Fruit fly (Drosophila melanogaster) whole organism, embryonic: ENCODE measurements around the gene Alh.

Source experiments
- Antp ChIP-seq: fragments of 200-800 bp; sonication (Bioruptor generic); optimal IDR thresholded peaks from 3 replicates; lab custom pipeline; 2016; ENCODE audit warnings: missing biosample characterization, missing genetic modification characterization
- CG10431 ChIP-seq: fragments of 200-800 bp; sonication (Bioruptor generic); optimal IDR thresholded peaks from 3 replicates; lab custom pipeline; 2018; ENCODE audit warnings: missing biosample characterization, mild to moderate bottlenecking, missing genetic modification characterization
- CG11247 ChIP-seq: fragments of 200-800 bp; sonication (Bioruptor generic); IDR thresholded peaks from 2 replicates; pipeline ENCODE4 v1.3.6; 2022; ENCODE audit warnings: missing biosample characterization, missing genetic modification characterization
- CG12219 ChIP-seq: fragments of 200-800 bp; sonication (Bioruptor generic); optimal IDR thresholded peaks from 3 replicates; lab custom pipeline; 2018; ENCODE audit warnings: missing biosample characterization, mild to moderate bottlenecking, missing genetic modification characterization
- CG12659 ChIP-seq: fragments of 200-800 bp; sonication (Bioruptor generic); optimal IDR thresholded peaks from 3 replicates; lab custom pipeline; 2017; ENCODE audit warnings: mild to moderate bottlenecking, missing biosample characterization, missing genetic modification reagents, missing genetic modification characterization
- CG14050 ChIP-seq: fragments of 200-800 bp; sonication (Bioruptor generic); IDR thresholded peaks from 3 replicates; pipeline ENCODE4 v1.3.6; 2022; ENCODE audit warnings: missing biosample characterization, missing genetic modification characterization
- CG14860 ChIP-seq: fragments of 200-800 bp; sonication (Bioruptor generic); IDR thresholded peaks from 3 replicates; pipeline ENCODE4 v1.3.6; 2022; ENCODE audit warnings: missing biosample characterization, missing genetic modification characterization; ENCODE audit not compliant: partially characterized antibody
- CG1529 ChIP-seq: fragments of 200-800 bp; sonication (Bioruptor generic); optimal IDR thresholded peaks from 3 replicates; lab custom pipeline; 2018; ENCODE audit warnings: missing biosample characterization, missing genetic modification characterization
- CG18011 ChIP-seq: fragments of 200-800 bp; sonication (Bioruptor generic); optimal IDR thresholded peaks from 2 replicates; lab custom pipeline; 2017; ENCODE audit warnings: missing biosample characterization, missing genetic modification characterization, mild to moderate bottlenecking, moderate library complexity, missing genotype
- CG18764 ChIP-seq: fragments of 200-800 bp; sonication (Bioruptor generic); optimal IDR thresholded peaks from 3 replicates; lab custom pipeline; 2016; ENCODE audit warnings: missing biosample characterization, missing genetic modification characterization
- CG2199 ChIP-seq: fragments of 200-800 bp; sonication (Bioruptor generic); IDR thresholded peaks from 3 replicates; pipeline ENCODE4 v1.3.6; 2022; ENCODE audit warnings: missing biosample characterization, missing genetic modification characterization
- CG6683 ChIP-seq: fragments of 200-800 bp; sonication (Bioruptor generic); optimal IDR thresholded peaks from 2 replicates; lab custom pipeline; 2017; ENCODE audit warnings: missing biosample characterization, mild to moderate bottlenecking, missing genetic modification characterization, missing genetic modification reagents
- E2f1 ChIP-seq: fragments of 200-800 bp; sonication (Bioruptor generic); IDR thresholded peaks from 2 replicates; pipeline ENCODE4 v1.3.6; 2022; ENCODE audit warnings: missing biosample characterization, missing genetic modification characterization
- Eip74EF ChIP-seq, 2 experiments: fragments of 200-800 bp in 1 of 2; fragments of >200 bp in 1 of 2; sonication (Bioruptor generic) in 1 of 2; optimal IDR thresholded peaks; 2 replicates each; lab custom pipeline; 2017 to 2019; ENCODE audit warnings: missing biosample characterization in 2 of 2, missing genetic modification characterization in 2 of 2, mild to moderate bottlenecking in 1 of 2, moderate library complexity in 1 of 2
- Ets97D ChIP-seq: fragments of 200-800 bp; sonication (Bioruptor generic); optimal IDR thresholded peaks from 3 replicates; lab custom pipeline; 2016; ENCODE audit warnings: missing biosample characterization, missing genetic modification characterization
- H15 ChIP-seq: fragments of 200-800 bp; sonication (Bioruptor generic); IDR thresholded peaks from 3 replicates; pipeline ENCODE4 v1.3.6; 2022; ENCODE audit warnings: missing biosample characterization, missing genetic modification characterization
- HHEX ChIP-seq: fragments of 200-800 bp; sonication (Bioruptor generic); optimal IDR thresholded peaks from 3 replicates; lab custom pipeline; 2017; ENCODE audit warnings: missing biosample characterization, mild to moderate bottlenecking, missing genetic modification characterization, missing genetic modification reagents
- HLH3B ChIP-seq: fragments of 200-800 bp; sonication (Bioruptor generic); IDR thresholded peaks from 2 replicates; pipeline ENCODE4 v1.3.6; 2022; ENCODE audit warnings: missing biosample characterization, missing genetic modification characterization
- Hey ChIP-seq: fragments of 200-800 bp; sonication (Bioruptor generic); optimal IDR thresholded peaks from 3 replicates; lab custom pipeline; 2018; ENCODE audit warnings: missing biosample characterization, mild to moderate bottlenecking, missing genetic modification characterization
- Hmx ChIP-seq: fragments of 200-800 bp; sonication (Bioruptor generic); optimal IDR thresholded peaks from 2 replicates; lab custom pipeline; 2016; ENCODE audit warnings: missing biosample characterization, missing genetic modification characterization
- Hr51 ChIP-seq, 2 experiments: fragments of 200-800 bp; sonication (Bioruptor generic); optimal IDR thresholded peaks; 2 replicates in 1 of 2; 3 replicates in 1 of 2; lab custom pipeline; 2016 to 2018; ENCODE audit warnings: missing biosample characterization in 2 of 2, missing genetic modification characterization in 2 of 2, mild to moderate bottlenecking in 1 of 2, moderate library complexity in 1 of 2
- Neu2 ChIP-seq: fragments of 200-800 bp; sonication (Bioruptor generic); optimal IDR thresholded peaks from 3 replicates; lab custom pipeline; 2016; ENCODE audit warnings: missing biosample characterization, missing genetic modification characterization, borderline replicate concordance
- Sin3A ChIP-seq: fragments of >200 bp; optimal IDR thresholded peaks from 2 replicates; lab custom pipeline; 2018
- Sry-β ChIP-seq: fragments of 200-800 bp; sonication (Bioruptor generic); optimal IDR thresholded peaks from 2 replicates; lab custom pipeline; 2018; ENCODE audit warnings: missing biosample characterization, mild to moderate bottlenecking, missing genetic modification characterization, moderate library complexity
- Taf1 ChIP-seq: fragments of 200-800 bp; sonication (Bioruptor generic); IDR thresholded peaks from 2 replicates; pipeline ENCODE4 v1.3.6; 2022; ENCODE audit warnings: missing biosample characterization, missing genetic modification characterization
- ab ChIP-seq: fragments of 200-800 bp; sonication (Bioruptor generic); optimal IDR thresholded peaks from 2 replicates; lab custom pipeline; 2016; ENCODE audit warnings: missing biosample characterization, missing genetic modification characterization
- abd-A ChIP-seq: fragments of 200-800 bp; sonication (Bioruptor generic); optimal IDR thresholded peaks from 3 replicates; lab custom pipeline; 2019; ENCODE audit warnings: missing biosample characterization, mild to moderate bottlenecking, missing genetic modification characterization, moderate library complexity
- ac ChIP-seq: fragments of 200-800 bp; sonication (Bioruptor generic); optimal IDR thresholded peaks from 3 replicates; lab custom pipeline; 2017; ENCODE audit warnings: missing biosample characterization, mild to moderate bottlenecking, missing genetic modification characterization
- amos ChIP-seq: fragments of 200-800 bp; sonication (Bioruptor generic); IDR thresholded peaks from 2 replicates; pipeline ENCODE4 v1.3.6; 2022; ENCODE audit warnings: missing biosample characterization, missing genetic modification characterization; ENCODE audit not compliant: partially characterized antibody
- ash1 ChIP-seq: fragments of 200-800 bp; sonication (Bioruptor generic); optimal IDR thresholded peaks from 2 replicates; lab custom pipeline; 2018; ENCODE audit warnings: missing biosample characterization, mild to moderate bottlenecking, missing genetic modification characterization
- az2 ChIP-seq: fragments of 200-800 bp; sonication (Bioruptor generic); optimal IDR thresholded peaks from 3 replicates; lab custom pipeline; 2016; ENCODE audit warnings: missing biosample characterization, missing genetic modification characterization
- bcd ChIP-seq: fragments of 200-800 bp; sonication (Bioruptor generic); optimal IDR thresholded peaks from 2 replicates; lab custom pipeline; 2017; ENCODE audit warnings: missing biosample characterization, mild to moderate bottlenecking, missing genetic modification characterization
- chn ChIP-seq: fragments of 200-800 bp; sonication (Bioruptor generic); optimal IDR thresholded peaks from 2 replicates; lab custom pipeline; 2016; ENCODE audit warnings: missing biosample characterization, missing genetic modification characterization
- ci ChIP-seq: fragments of 200-800 bp; sonication (Bioruptor generic); IDR thresholded peaks from 3 replicates; pipeline ENCODE4 v1.3.6; 2022; ENCODE audit warnings: missing biosample characterization, missing genetic modification characterization
- corto ChIP-seq: fragments of 200-800 bp; sonication (Bioruptor generic); optimal IDR thresholded peaks from 2 replicates; lab custom pipeline; 2016; ENCODE audit warnings: missing biosample characterization, mild to moderate bottlenecking, missing genetic modification characterization, moderate library complexity
- croc ChIP-seq: fragments of 200-800 bp; sonication (Bioruptor generic); conservative IDR thresholded peaks from 3 replicates; pipeline ENCODE4 v1.3.6; 2022; ENCODE audit warnings: missing biosample characterization, missing genetic modification characterization
- dati ChIP-seq: fragments of 200-800 bp; sonication (Bioruptor generic); IDR thresholded peaks from 2 replicates; pipeline ENCODE4 v1.3.6; 2022; ENCODE audit warnings: missing biosample characterization, missing genetic modification characterization
- ems ChIP-seq: fragments of 200-800 bp; sonication (Bioruptor generic); optimal IDR thresholded peaks from 3 replicates; lab custom pipeline; 2016; ENCODE audit warnings: missing biosample characterization, missing genetic modification characterization
- eve ChIP-seq, 2 experiments: fragments of >200 bp; optimal IDR thresholded peaks; 2 replicates each; lab custom pipeline; 2017; ENCODE audit warnings: missing biosample characterization in 2 of 2, missing genetic modification characterization in 2 of 2
- fd102C ChIP-seq: fragments of 200-800 bp; sonication (Bioruptor generic); optimal IDR thresholded peaks from 2 replicates; lab custom pipeline; 2018; ENCODE audit warnings: missing biosample characterization, mild to moderate bottlenecking, missing genetic modification characterization, moderate library complexity
- grau ChIP-seq: fragments of 200-800 bp; optimal IDR thresholded peaks from 3 replicates; lab custom pipeline; 2019; ENCODE audit warnings: missing biosample characterization, mild to moderate bottlenecking, missing genetic modification characterization, moderate library complexity
- maf-S ChIP-seq: fragments of 200-800 bp; sonication (Bioruptor generic); optimal IDR thresholded peaks from 2 replicates; lab custom pipeline; 2016; ENCODE audit warnings: missing biosample characterization, missing genetic modification characterization
- oc ChIP-seq: fragments of 200-800 bp; sonication (Bioruptor generic); optimal IDR thresholded peaks from 2 replicates; lab custom pipeline; 2018; ENCODE audit warnings: missing biosample characterization, mild to moderate bottlenecking, missing genetic modification characterization, moderate library complexity
- seq ChIP-seq: fragments of 200-800 bp; sonication (Bioruptor generic); IDR thresholded peaks from 2 replicates; pipeline ENCODE4 v1.3.6; 2022; ENCODE audit warnings: missing biosample characterization, missing genetic modification characterization
- slou ChIP-seq: fragments of 200-800 bp; sonication (Bioruptor generic); optimal IDR thresholded peaks from 3 replicates; lab custom pipeline; 2016; ENCODE audit warnings: missing biosample characterization, missing genetic modification characterization
- sob ChIP-seq: fragments of 200-800 bp; sonication (Bioruptor generic); IDR thresholded peaks from 2 replicates; pipeline ENCODE4 v1.3.6; 2022; ENCODE audit warnings: missing biosample characterization, missing genetic modification characterization
- stwl ChIP-seq: fragments of 200-800 bp; sonication (Bioruptor generic); optimal IDR thresholded peaks from 3 replicates; lab custom pipeline; 2018; ENCODE audit warnings: missing biosample characterization, mild to moderate bottlenecking, missing genetic modification characterization, moderate library complexity
- vnd ChIP-seq: fragments of 200-800 bp; sonication (Bioruptor generic); IDR thresholded peaks from 3 replicates; pipeline ENCODE4 v1.3.6; 2022; ENCODE audit warnings: missing biosample characterization, missing genetic modification characterization; ENCODE audit not compliant: partially characterized antibody
- z ChIP-seq: fragments of 200-800 bp; sonication (Bioruptor generic); IDR thresholded peaks from 3 replicates; pipeline ENCODE4 v1.3.6; 2022; ENCODE audit warnings: missing biosample characterization, missing genetic modification characterization
- zen ChIP-seq: fragments of 200-800 bp; sonication (Bioruptor generic); optimal IDR thresholded peaks from 3 replicates; lab custom pipeline; 2018; ENCODE audit warnings: missing biosample characterization, mild to moderate bottlenecking, missing genetic modification characterization, moderate library complexity

Gene Alh

dm6 chr3R:7124109-7124639 is at the start of gene Alh, which contains the start of gene CG10098:
Gene Alh (minus strand): TSS chr3R:7124185.
Gene CG10098 (plus strand): TSS chr3R:7124548.
- TF ChIP-seq corto (GFP tag; lab: Kevin White, UChicago) (peak; percentile 35), stwl (tag; lab: Kevin White, UChicago) (peak; percentile 40), Hmx (peak; percentile 75), HLH3B (GFP tag; lab: Robert Waterston, UW) (peak; percentile 70), ems (GFP tag; lab: Kevin White, UChicago) (peak; percentile 79), Antp (GFP tag; lab: Kevin White, UChicago) (peak; percentile 91), abd-A (no peak), bcd (peak; percentile 79), chn (GFP tag; lab: Kevin White, UChicago) (peak; percentile 87), Neu2 (no peak), E2f1 (GFP tag; lab: Robert Waterston, UW) (peak; percentile 62), CG10431 (GFP tag; lab: Kevin White, UChicago) (peak; percentile 64), amos (GFP tag; lab: Robert Waterston, UW) (peak; percentile 75), eve (GFP tag; optimal IDR thresholded peaks at IDR 0.05; lab: Kevin White, UChicago) (no peak), az2 (GFP tag; lab: Kevin White, UChicago) (peak; percentile 88), Taf1 (GFP tag; lab: Robert Waterston, UW) (peak; percentile 70), ab (GFP tag; lab: Kevin White, UChicago) (peak; percentile 83), z (GFP tag; lab: Robert Waterston, UW) (no peak), CG18011 (GFP tag; lab: Kevin White, UChicago) (peak; percentile 67), croc (peak; percentile 74), CG12219 (GFP tag; lab: Kevin White, UChicago) (peak; percentile 34), seq (GFP tag; lab: Robert Waterston, UW) (no peak), CG2199 (GFP tag; lab: Robert Waterston, UW) (no peak), CG6683 (GFP tag; lab: Kevin White, UChicago) (peak; percentile 44), Ets97D (GFP tag; lab: Kevin White, UChicago) (peak; percentile 75), vnd (peak; percentile 71), CG14860 (GFP tag; lab: Robert Waterston, UW) (peak; percentile 63), Hr51 (GFP tag; optimal IDR thresholded peaks at IDR 0.05; lab: Kevin White, UChicago) (peak; percentile 74 to 90), H15 (GFP tag; lab: Robert Waterston, UW) (peak; percentile 62; the same call in 2 of the 3 replicates), ac (GFP tag; lab: Kevin White, UChicago) (no peak), CG18764 (GFP tag; lab: Kevin White, UChicago) (peak; percentile 77), sob (GFP tag; lab: Robert Waterston, UW) (peak; percentile 80), slou (GFP tag; lab: Kevin White, UChicago) (peak; percentile 72), Hey (peak; percentile 37), CG11247 (GFP tag; lab: Robert Waterston, UW) (peak; percentile 76), ci (peak; percentile 7; the same call in 1 of the 3 replicates), CG1529 (GFP tag; lab: Kevin White, UChicago) (peak; percentile 62), fd102C (no peak), dati (0 out of 2 replicates have a peak, but pooled peaks have one; percentile 18), HHEX (peak; percentile 79), CG14050 (GFP tag; lab: Robert Waterston, UW) (peak; percentile 48; the same call in 2 of the 3 replicates), maf-S (GFP tag; lab: Kevin White, UChicago) (peak; percentile 74), Eip74EF (GFP tag; optimal IDR thresholded peaks at IDR 0.05; lab: Kevin White, UChicago) (peak in 1 of 2 experiments; percentile 44), Sin3A (lab: Kevin White, UChicago) (peak; percentile 90), grau (tag; lab: Kevin White, UChicago) (peak; percentile 83), Sry-β (GFP tag; lab: Kevin White, UChicago) (peak; percentile 6), ash1 (GFP tag; lab: Kevin White, UChicago) (no peak), oc (no peak), zen (tag; lab: Kevin White, UChicago) (peak; percentile 88), CG12659 (peak; percentile 86)
